Fruit fly (Drosophila melanogaster): Measurements from ENCODE around the gene CG10068.

Gene CG10068

DNA sequence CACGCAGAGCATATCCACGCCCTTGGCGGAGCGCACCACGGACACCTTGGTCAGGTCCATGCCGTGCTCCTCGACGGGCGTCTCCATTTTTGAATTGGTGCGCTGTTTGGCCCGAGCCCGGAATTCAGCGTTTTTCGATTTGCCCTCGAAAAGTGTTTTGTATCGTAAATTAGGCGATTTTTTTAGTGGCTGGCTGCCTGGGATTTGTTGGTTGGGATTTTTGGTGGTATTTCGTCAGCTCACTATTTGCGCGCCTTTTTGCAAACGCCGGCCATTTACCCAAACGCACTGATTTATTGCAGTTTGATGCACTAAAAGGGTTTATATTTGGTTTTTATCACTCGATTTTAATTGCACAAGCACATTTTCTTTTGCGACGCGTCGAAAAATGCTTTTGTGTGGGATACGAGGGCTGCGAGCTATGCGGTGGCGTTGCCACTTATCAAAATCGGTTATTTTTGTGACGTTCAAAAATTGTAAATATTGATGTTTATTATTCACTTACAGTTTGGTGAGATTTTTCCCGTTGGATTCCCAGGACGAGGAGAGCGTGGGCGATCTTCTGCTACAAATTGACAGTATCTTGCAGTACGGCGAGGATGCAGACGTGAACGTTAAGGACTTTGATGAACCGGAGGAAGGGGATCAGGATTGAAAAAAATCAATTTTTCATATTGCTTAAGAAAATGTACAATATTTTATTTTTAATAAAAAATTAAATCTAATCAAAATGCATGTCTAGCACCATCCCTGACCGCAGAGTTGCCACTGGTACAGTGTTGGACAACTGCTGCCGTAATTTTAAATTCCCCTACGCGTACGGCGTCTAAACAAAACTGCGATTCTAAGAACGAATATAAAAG lies 22.9 kb upstream of the CG10068 start, which contains the start of the genes gfzf and Sas-4 (continued):
- peak; percentile 69 for TF ChIP-seq Sox14 (GFP tag; optimal IDR thresholded peaks at IDR 0.05)
- peak; percentile 20 for TF ChIP-seq CG1621 (tag; optimal IDR thresholded peaks at IDR 0.05)
- no peak for TF ChIP-seq topi (GFP tag; optimal IDR thresholded peaks at IDR 0.05)
- TF ChIP-seq OdsH (GFP tag; optimal IDR thresholded peaks at IDR 0.05), result peak; percentile 73
- no peak for TF ChIP-seq ss (GFP tag; optimal IDR thresholded peaks at IDR 0.05)
- no peak for TF ChIP-seq CG10669 (GFP tag; optimal IDR thresholded peaks at IDR 0.05)
- peak; percentile 66 for TF ChIP-seq CG34406 (GFP tag; optimal IDR thresholded peaks at IDR 0.05)
- TF ChIP-seq CG6854 (GFP tag; optimal IDR thresholded peaks at IDR 0.05), result no peak
- TF ChIP-seq lz (GFP tag; optimal IDR thresholded peaks at IDR 0.05), result peak; percentile 70
- peak; percentile 21 for TF ChIP-seq Ets96B (tag; optimal IDR thresholded peaks at IDR 0.05)
- peak; percentile 71; the same call in 2 of the 3 replicates for TF ChIP-seq eg (GFP tag; IDR thresholded peaks at IDR 0.05)
- peak; percentile 70 for TF ChIP-seq pdm3 (GFP tag; optimal IDR thresholded peaks at IDR 0.05)
- TF ChIP-seq Eip75B (GFP tag; optimal IDR thresholded peaks at IDR 0.05), result no peak
- TF ChIP-seq Smox (GFP tag; optimal IDR thresholded peaks at IDR 0.05), result no peak
- peak; percentile 73 for TF ChIP-seq esn (GFP tag; optimal IDR thresholded peaks at IDR 0.05)
- no peak for TF ChIP-seq dsx (GFP tag; optimal IDR thresholded peaks at IDR 0.05; ENCODE audit: poor library complexity, severe bottlenecking)
- TF ChIP-seq achi (GFP tag; optimal IDR thresholded peaks at IDR 0.05), result no peak
- TF ChIP-seq cyc (GFP tag; optimal IDR thresholded peaks at IDR 0.05), result peak; percentile 61
- TF ChIP-seq spab (GFP tag; optimal IDR thresholded peaks at IDR 0.05), result no peak
- peak; percentile 72 for TF ChIP-seq CG3032 (tag; optimal IDR thresholded peaks at IDR 0.05)
- TF ChIP-seq CG11294 (GFP tag; IDR thresholded peaks at IDR 0.05), result peak; percentile 61; the same call in 1 of the 2 replicates
- peak; percentile 77 for TF ChIP-seq CG32006 (GFP tag; optimal IDR thresholded peaks at IDR 0.05)
- TF ChIP-seq CG15336 (GFP tag; IDR thresholded peaks at IDR 0.05), result 0 out of 2 replicates have a peak, but pooled peaks have one; percentile 25
- TF ChIP-seq Hr39 (GFP tag; optimal IDR thresholded peaks at IDR 0.05), result peak; percentile 76
- no peak for TF ChIP-seq net (GFP tag; optimal IDR thresholded peaks at IDR 0.05)
- TF ChIP-seq vri (GFP tag; optimal IDR thresholded peaks at IDR 0.05), result no peak

- TF ChIP-seq CG10669 (GFP tag; optimal IDR thresholded peaks at IDR 0.05) (no peak), CG34406 (GFP tag; optimal IDR thresholded peaks at IDR 0.05) (no peak), lz (GFP tag; optimal IDR thresholded peaks at IDR 0.05) (peak; percentile 78), CG8632 (GFP tag; optimal IDR thresholded peaks at IDR 0.05) (peak; percentile 39), CG15336 (GFP tag; IDR thresholded peaks at IDR 0.05) (peak; percentile 28; the same call in 1 of the 2 replicates), CG31627 (GFP tag; optimal IDR thresholded peaks at IDR 0.05) (peak; percentile 82), CG11294 (GFP tag; IDR thresholded peaks at IDR 0.05) (no peak), CG6163 (GFP tag; IDR thresholded peaks at IDR 0.05) (no peak), Hr39 (GFP tag; optimal IDR thresholded peaks at IDR 0.05) (peak; percentile 76), Sox14 (GFP tag; optimal IDR thresholded peaks at IDR 0.05) (peak; percentile 76), eg (GFP tag; IDR thresholded peaks at IDR 0.05) (no peak; the same call in 2 of the 3 replicates), acj6 (GFP tag; optimal IDR thresholded peaks at IDR 0.05) (peak; percentile 69), CG6854 (GFP tag; optimal IDR thresholded peaks at IDR 0.05) (no peak), vri (GFP tag; optimal IDR thresholded peaks at IDR 0.05) (no peak), Gug (GFP tag; IDR thresholded peaks at IDR 0.05) (no peak), OdsH (GFP tag; optimal IDR thresholded peaks at IDR 0.05) (peak; percentile 71), CG6276 (GFP tag; optimal IDR thresholded peaks at IDR 0.05) (no peak), Ets96B (tag; optimal IDR thresholded peaks at IDR 0.05) (no peak), Lpt (GFP tag; optimal IDR thresholded peaks at IDR 0.05) (no peak), spab (GFP tag; optimal IDR thresholded peaks at IDR 0.05) (no peak), CG11762 (GFP tag; optimal IDR thresholded peaks at IDR 0.05; ENCODE audit: insufficient read depth) (no peak), Met (GFP tag; optimal IDR thresholded peaks at IDR 0.05) (no peak), net (GFP tag; optimal IDR thresholded peaks at IDR 0.05) (no peak), CG16779 (tag; optimal IDR thresholded peaks at IDR 0.05) (no peak), Ets21C (GFP tag; optimal IDR thresholded peaks at IDR 0.05) (peak; percentile 55), Sox15 (GFP tag; optimal IDR thresholded peaks at IDR 0.05) (peak; percentile 50), CG6808 (GFP tag; optimal IDR thresholded peaks at IDR 0.05) (no peak), dac (GFP tag; optimal IDR thresholded peaks at IDR 0.05) (peak; percentile 45), dsx (GFP tag; optimal IDR thresholded peaks at IDR 0.05; ENCODE audit: poor library complexity, severe bottlenecking) (no peak), fkh (GFP tag; optimal IDR thresholded peaks at IDR 0.05) (no peak), achi (GFP tag; optimal IDR thresholded peaks at IDR 0.05) (peak; percentile 61), cyc (GFP tag; optimal IDR thresholded peaks at IDR 0.05) (peak; percentile 80), CG3919 (GFP tag; optimal IDR thresholded peaks at IDR 0.05) (peak; percentile 88), pdm3 (GFP tag; optimal IDR thresholded peaks at IDR 0.05) (peak; percentile 75), fd59A (GFP tag; optimal IDR thresholded peaks at IDR 0.05) (no peak)
Measured at dm6 chr3R:7144245-7144904, 16.5 kb upstream of the CG10068 start, which contains the start of the genes CG14610 and CG2656. TSS of gene CG14610 (minus strand) at chr3R:7144295. TSS of gene CG2656 (plus strand) at chr3R:7144724.
